Fruit fly (Drosophila melanogaster) Kc167 (cell line): ENCODE measurements around the gene CG13893.

Experiments used
- Myc ChIP-seq: fragments of >200 bp; optimal IDR thresholded peaks from 2 replicates; lab custom pipeline; 2017; ENCODE audit warnings: missing external identifiers
- Sin3A ChIP-seq: fragments of >200 bp; optimal IDR thresholded peaks from 2 replicates; lab custom pipeline; 2018; ENCODE audit warnings: missing external identifiers
- h ChIP-seq: fragments of >200 bp; optimal IDR thresholded peaks from 3 replicates; lab custom pipeline; 2018; ENCODE audit warnings: missing external identifiers
- insv ChIP-seq: fragments of >200 bp; optimal IDR thresholded peaks from 3 replicates; lab custom pipeline; 2018; ENCODE audit warnings: missing external identifiers
- psq ChIP-seq: fragments of >200 bp; optimal IDR thresholded peaks from 2 replicates; lab custom pipeline; 2017; ENCODE audit warnings: missing external identifiers
- ttk ChIP-seq: sonication (Bioruptor generic); optimal IDR thresholded peaks from 2 replicates; lab custom pipeline; 2017; ENCODE audit warnings: missing external identifiers

CG13893 gene

dm6 chr3L:640324-640974 is 36.6 kb upstream of the CG13893 start:
- TF ChIP-seq insv (lab: Kevin White, UChicago) = no peak
- no peak for TF ChIP-seq psq (lab: Kevin White, UChicago)

dm6 chr3L:639460-640103 is 35.8 kb upstream of the CG13893 start:
- TF ChIP-seq psq (lab: Kevin White, UChicago) (no peak), insv (lab: Kevin White, UChicago) (no peak), Sin3A (lab: Kevin White, UChicago) (no peak), ttk (lab: Kevin White, UChicago) (no peak), h (lab: Kevin White, UChicago) (no peak), Myc (lab: Kevin White, UChicago) (no peak)

- TF ChIP-seq psq (lab: Kevin White, UChicago) (no peak), Myc (lab: Kevin White, UChicago) (no peak), insv (lab: Kevin White, UChicago) (no peak), h (lab: Kevin White, UChicago) (no peak), ttk (lab: Kevin White, UChicago) (no peak), Sin3A (lab: Kevin White, UChicago) (no peak)
These were observed 35.0 kb upstream of the CG13893 start for dm6 chr3L:638757-639353.

dm6 chr3L:638031-638414 is 34.2 kb upstream of the CG13893 start:
- TF ChIP-seq Myc (lab: Kevin White, UChicago) (no peak), insv (lab: Kevin White, UChicago) (no peak), psq (lab: Kevin White, UChicago) (no peak), ttk (lab: Kevin White, UChicago) (no peak), h (lab: Kevin White, UChicago) (no peak), Sin3A (lab: Kevin White, UChicago) (no peak)

- no peak for TF ChIP-seq psq (lab: Kevin White, UChicago)
- no peak for TF ChIP-seq h (lab: Kevin White, UChicago)
- TF ChIP-seq Sin3A (lab: Kevin White, UChicago) = no peak
- no peak for TF ChIP-seq insv (lab: Kevin White, UChicago)
- TF ChIP-seq Myc (lab: Kevin White, UChicago) = no peak
- no peak for TF ChIP-seq ttk (lab: Kevin White, UChicago)
These were observed 33.7 kb upstream of the CG13893 start for dm6 chr3L:637329-638030.

- no peak for TF ChIP-seq ttk (lab: Kevin White, UChicago)
- no peak for TF ChIP-seq Sin3A (lab: Kevin White, UChicago)
- TF ChIP-seq psq (lab: Kevin White, UChicago) = no peak
- TF ChIP-seq h (lab: Kevin White, UChicago) = no peak
- no peak for TF ChIP-seq insv (lab: Kevin White, UChicago)
- TF ChIP-seq Myc (lab: Kevin White, UChicago) = no peak
These were observed 32.6 kb upstream of the CG13893 start for dm6 chr3L:636434-636833.

dm6 chr3L:635529-635928 is 31.7 kb upstream of the CG13893 start:
- TF ChIP-seq Myc (lab: Kevin White, UChicago) = no peak
- no peak for TF ChIP-seq psq (lab: Kevin White, UChicago)
- no peak for TF ChIP-seq ttk (lab: Kevin White, UChicago)
- no peak for TF ChIP-seq h (lab: Kevin White, UChicago)
- no peak for TF ChIP-seq insv (lab: Kevin White, UChicago)
- TF ChIP-seq Sin3A (lab: Kevin White, UChicago) = no peak

dm6 chr3L:635016-635363 is 31.2 kb upstream of the CG13893 start:
- TF ChIP-seq insv (lab: Kevin White, UChicago) (no peak), Sin3A (lab: Kevin White, UChicago) (no peak), Myc (lab: Kevin White, UChicago) (no peak), ttk (lab: Kevin White, UChicago) (no peak), h (lab: Kevin White, UChicago) (no peak), psq (lab: Kevin White, UChicago) (no peak)

dm6 chr3L:634319-635015 is 30.7 kb upstream of the CG13893 start:
- TF ChIP-seq h (lab: Kevin White, UChicago) (peak; percentile 79), insv (lab: Kevin White, UChicago) (no peak), Sin3A (lab: Kevin White, UChicago) (no peak)

dm6 chr3L:633272-634254 is 29.8 kb upstream of the CG13893 start:
- TF ChIP-seq insv (lab: Kevin White, UChicago) (no peak), h (lab: Kevin White, UChicago) (no peak), Sin3A (lab: Kevin White, UChicago) (no peak), ttk (lab: Kevin White, UChicago) (no peak), Myc (lab: Kevin White, UChicago) (no peak), psq (lab: Kevin White, UChicago) (no peak)
